Worm (Caenorhabditis elegans): ENCODE results near the gene str-199.

str-199 gene

ce11 chrV:17170822-17171221 lies 19.5 kb downstream of the str-199 start, which contains the start of gene srw-51:
srw-51 (minus strand) TSS chrV:17170922.
- TF ChIP-seq ceh-36 (tag; optimal IDR thresholded peaks at IDR 0.05) (no peak), pes-1 (GFP tag; IDR thresholded peaks at IDR 0.05) (no peak), ceh-13 (GFP tag; optimal IDR thresholded peaks at IDR 0.05) (no peak), ets-7 (tag; optimal IDR thresholded peaks at IDR 0.05) (no peak), hmbx-1 (tag; optimal IDR thresholded peaks at IDR 0.05) (no peak), F13C5.2 (tag; optimal IDR thresholded peaks at IDR 0.05) (no peak)

- TF ChIP-seq B0310.2 (tag; optimal IDR thresholded peaks at IDR 0.05): no peak
- TF ChIP-seq pes-1 (GFP tag; IDR thresholded peaks at IDR 0.05): no peak
- no peak for TF ChIP-seq tra-4 (tag; optimal IDR thresholded peaks at IDR 0.05)
- no peak for TF ChIP-seq ets-7 (tag; optimal IDR thresholded peaks at IDR 0.05)
- TF ChIP-seq scrt-1 (GFP tag; IDR thresholded peaks at IDR 0.05): no peak
- no peak for TF ChIP-seq flt-1 (GFP tag; IDR thresholded peaks at IDR 0.05)
- no peak for TF ChIP-seq tbx-37 (GFP tag; conservative IDR thresholded peaks at IDR 0.05)
- no peak for TF ChIP-seq hnd-1 (tag; optimal IDR thresholded peaks at IDR 0.05)
Observed at ce11 chrV:17167457-17167856, 22.8 kb downstream of the str-199 start, which contains the start of gene srz-66. srz-66 (minus strand) TSS chrV:17167557.

- TF ChIP-seq B0310.2 (tag; optimal IDR thresholded peaks at IDR 0.05) (no peak), hmg-4 (GFP tag; optimal IDR thresholded peaks at IDR 0.05) (no peak), flt-1 (GFP tag; IDR thresholded peaks at IDR 0.05) (no peak), F13C5.2 (tag; optimal IDR thresholded peaks at IDR 0.05) (no peak), tbx-37 (GFP tag; conservative IDR thresholded peaks at IDR 0.05) (no peak), ceh-13 (GFP tag; optimal IDR thresholded peaks at IDR 0.05) (no peak), aly-1 (tag; optimal IDR thresholded peaks at IDR 0.05) (no peak)
Observed at ce11 chrV:17165409-17165808, 24.9 kb downstream of the str-199 start, which contains the start of gene srh-102. srh-102 (minus strand) TSS chrV:17165509.

- TF ChIP-seq pes-1 (GFP tag; IDR thresholded peaks at IDR 0.05): no peak
- TF ChIP-seq ceh-36 (tag; optimal IDR thresholded peaks at IDR 0.05): no peak
- TF ChIP-seq sea-1 (GFP tag; conservative IDR thresholded peaks at IDR 0.05): no peak
- TF ChIP-seq tra-4 (tag; optimal IDR thresholded peaks at IDR 0.05): no peak
- TF ChIP-seq hnd-1 (tag; optimal IDR thresholded peaks at IDR 0.05): no peak
- TF ChIP-seq ets-7 (tag; optimal IDR thresholded peaks at IDR 0.05): no peak
- TF ChIP-seq tbx-11 (GFP tag; IDR thresholded peaks at IDR 0.05): no peak
- TF ChIP-seq ceh-13 (GFP tag; optimal IDR thresholded peaks at IDR 0.05): no peak
- no peak for TF ChIP-seq scrt-1 (GFP tag; IDR thresholded peaks at IDR 0.05)
- no peak for TF ChIP-seq B0310.2 (tag; optimal IDR thresholded peaks at IDR 0.05)
- TF ChIP-seq F13C5.2 (tag; optimal IDR thresholded peaks at IDR 0.05): no peak
- TF ChIP-seq flt-1 (GFP tag; IDR thresholded peaks at IDR 0.05): no peak
- no peak for TF ChIP-seq hmbx-1 (tag; optimal IDR thresholded peaks at IDR 0.05)
Observed at ce11 chrV:17159430-17159924, 30.8 kb downstream of the str-199 start, which contains the start of gene F40D4.12. F40D4.12 (plus strand) TSS chrV:17159874.

ce11 chrV:17157154-17157553 lies 33.1 kb downstream of the str-199 start, which contains the start of gene F40D4.13:
F40D4.13 (minus strand) TSS chrV:17157254.
- TF ChIP-seq pes-1 (GFP tag; IDR thresholded peaks at IDR 0.05) (no peak), scrt-1 (GFP tag; IDR thresholded peaks at IDR 0.05) (no peak)

ce11 chrV:17155384-17155858 lies 34.9 kb downstream of the str-199 start, which contains the start of gene F40D4.17:
F40D4.17 (minus strand) TSS chrV:17155434.
- TF ChIP-seq ama-1 (optimal IDR thresholded peaks at IDR 0.05): no peak
- TF ChIP-seq tra-4 (tag; optimal IDR thresholded peaks at IDR 0.05): no peak
- TF ChIP-seq sea-1 (GFP tag; conservative IDR thresholded peaks at IDR 0.05): no peak
- TF ChIP-seq aly-1 (tag; optimal IDR thresholded peaks at IDR 0.05): no peak
- no peak for TF ChIP-seq hnd-1 (tag; optimal IDR thresholded peaks at IDR 0.05)
- no peak for TF ChIP-seq hmbx-1 (tag; optimal IDR thresholded peaks at IDR 0.05)
- no peak for TF ChIP-seq scrt-1 (GFP tag; IDR thresholded peaks at IDR 0.05)
- no peak for TF ChIP-seq ceh-13 (GFP tag; optimal IDR thresholded peaks at IDR 0.05)
- no peak for TF ChIP-seq F13C5.2 (tag; optimal IDR thresholded peaks at IDR 0.05)
- no peak for TF ChIP-seq ets-7 (tag; optimal IDR thresholded peaks at IDR 0.05)
- TF ChIP-seq tbx-11 (GFP tag; IDR thresholded peaks at IDR 0.05): no peak
- TF ChIP-seq B0310.2 (tag; optimal IDR thresholded peaks at IDR 0.05): no peak
- no peak for TF ChIP-seq pes-1 (GFP tag; IDR thresholded peaks at IDR 0.05)
- TF ChIP-seq ceh-36 (tag; optimal IDR thresholded peaks at IDR 0.05): no peak
- TF ChIP-seq flt-1 (GFP tag; IDR thresholded peaks at IDR 0.05): no peak
- no peak for TF ChIP-seq tbx-37 (GFP tag; conservative IDR thresholded peaks at IDR 0.05)
- TF ChIP-seq hmg-4 (GFP tag; optimal IDR thresholded peaks at IDR 0.05): no peak

- TF ChIP-seq tra-4 (tag; optimal IDR thresholded peaks at IDR 0.05) (no peak), ceh-13 (GFP tag; optimal IDR thresholded peaks at IDR 0.05) (no peak), ceh-36 (tag; optimal IDR thresholded peaks at IDR 0.05) (no peak), hnd-1 (tag; optimal IDR thresholded peaks at IDR 0.05) (no peak), B0310.2 (tag; optimal IDR thresholded peaks at IDR 0.05) (no peak), F13C5.2 (tag; optimal IDR thresholded peaks at IDR 0.05) (no peak), flt-1 (GFP tag; IDR thresholded peaks at IDR 0.05) (no peak), sea-1 (GFP tag; conservative IDR thresholded peaks at IDR 0.05) (no peak), tbx-11 (GFP tag; IDR thresholded peaks at IDR 0.05) (no peak), ama-1 (optimal IDR thresholded peaks at IDR 0.05) (no peak), hmg-4 (GFP tag; optimal IDR thresholded peaks at IDR 0.05) (no peak), ets-7 (tag; optimal IDR thresholded peaks at IDR 0.05) (no peak), hmbx-1 (tag; optimal IDR thresholded peaks at IDR 0.05) (no peak), tbx-37 (GFP tag; conservative IDR thresholded peaks at IDR 0.05) (no peak), pes-1 (GFP tag; IDR thresholded peaks at IDR 0.05) (no peak), aly-1 (tag; optimal IDR thresholded peaks at IDR 0.05) (no peak), scrt-1 (GFP tag; IDR thresholded peaks at IDR 0.05) (no peak)
Observed at ce11 chrV:17154944-17155343, 35.4 kb downstream of the str-199 start.

ce11 chrV:17151292-17151691 lies 39.0 kb downstream of the str-199 start:
- no peak for TF ChIP-seq tbx-11 (GFP tag; IDR thresholded peaks at IDR 0.05)
